Worm (Caenorhabditis elegans): Measurements from ENCODE around the gene sgca-1.
A peak's percentile ranks its signal among the peaks of the same experiment; 100 is the strongest.

The sgca-1 gene

DNA sequence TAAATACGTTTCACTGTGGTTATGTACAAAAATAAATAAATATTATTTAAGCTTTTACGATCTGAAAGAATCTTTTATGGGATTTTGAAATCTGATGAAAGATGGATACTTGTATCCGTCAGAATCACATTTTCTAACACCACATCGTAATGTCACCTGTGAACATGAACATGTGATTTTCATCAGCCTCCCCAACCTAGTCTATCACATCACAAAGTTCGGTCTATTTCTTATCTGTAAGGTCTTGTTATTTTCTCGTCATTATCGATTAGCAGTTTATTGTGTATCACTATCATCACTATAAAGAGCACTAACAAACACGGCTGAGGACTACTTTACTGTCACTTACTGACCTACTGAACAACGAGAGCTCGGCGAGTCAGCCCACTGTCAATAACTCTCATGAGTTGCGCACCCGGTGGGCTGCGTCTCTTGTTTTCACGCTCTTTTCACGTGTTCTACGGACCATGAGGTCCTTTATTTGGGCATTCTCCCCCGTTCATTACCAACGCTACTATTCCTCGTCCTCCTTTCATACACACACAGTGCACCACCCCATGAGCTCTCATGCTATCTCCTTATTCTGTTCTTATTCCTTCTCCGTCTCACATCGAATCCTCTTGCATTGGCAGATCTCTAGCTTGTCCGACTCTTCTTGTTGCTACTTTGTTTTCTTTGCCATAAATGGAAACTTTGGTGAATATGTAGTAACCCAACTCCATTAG is 18.0 kb upstream of the sgca-1 start (continued):
- TF ChIP-seq nhr-71 (tag; optimal IDR thresholded peaks at IDR 0.05) (peak; percentile 44), nhr-85 (tag) (peak; percentile 40), F16B12.6 (tag; optimal IDR thresholded peaks at IDR 0.05) (no peak), fos-1 (tag; optimal IDR thresholded peaks at IDR 0.05) (no peak), lin-39 (tag; optimal IDR thresholded peaks at IDR 0.05) (no peak), sup-37 (GFP tag; optimal IDR thresholded peaks at IDR 0.05) (no peak), lin-35 (GFP tag; optimal IDR thresholded peaks at IDR 0.05) (peak in 1 of 2 experiments; percentile 64), ztf-11 (tag; optimal IDR thresholded peaks at IDR 0.05) (no peak), xbp-1 (tag; optimal IDR thresholded peaks at IDR 0.05) (no peak), ces-1 (GFP tag; optimal IDR thresholded peaks at IDR 0.05) (no peak), nhr-84 (tag; optimal IDR thresholded peaks at IDR 0.05) (no peak), unc-130 (tag; optimal IDR thresholded peaks at IDR 0.05) (peak; percentile 77), dpl-1 (GFP tag; optimal IDR thresholded peaks at IDR 0.05) (peak in 1 of 3 experiments; percentile 24), tlp-1 (tag; optimal IDR thresholded peaks at IDR 0.05) (no peak), pax-3 (tag; optimal IDR thresholded peaks at IDR 0.05) (no peak), unc-62 (GFP tag; optimal IDR thresholded peaks at IDR 0.05) (no peak), aly-2 (tag; optimal IDR thresholded peaks at IDR 0.05) (no peak), fkh-4 (tag; optimal IDR thresholded peaks at IDR 0.05; ENCODE audit: borderline replicate concordance) (no peak), nhr-12 (tag; optimal IDR thresholded peaks at IDR 0.05) (no peak), ztf-4 (tag; optimal IDR thresholded peaks at IDR 0.05) (no peak), efl-3 (GFP tag; optimal IDR thresholded peaks at IDR 0.05) (no peak), nhr-76 (tag; optimal IDR thresholded peaks at IDR 0.05) (no peak), egl-13 (tag; optimal IDR thresholded peaks at IDR 0.05) (no peak), swsn-7 (tag; optimal IDR thresholded peaks at IDR 0.05) (no peak), ceh-90 (tag; optimal IDR thresholded peaks at IDR 0.05) (no peak), mdl-1 (tag; optimal IDR thresholded peaks at IDR 0.05) (no peak), snu-23 (GFP tag; optimal IDR thresholded peaks at IDR 0.05) (no peak), blmp-1 (tag; optimal IDR thresholded peaks at IDR 0.05) (peak; percentile 6), lin-13 (GFP tag; optimal IDR thresholded peaks at IDR 0.05) (no peak), mab-9 (GFP tag; IDR thresholded peaks at IDR 0.05) (no peak), nhr-11 (tag; optimal IDR thresholded peaks at IDR 0.05) (no peak), hpl-2 (GFP tag; optimal IDR thresholded peaks at IDR 0.05) (no peak), alr-1 (tag; optimal IDR thresholded peaks at IDR 0.05; ENCODE audit: borderline replicate concordance) (no peak)

- TF ChIP-seq efl-1 (optimal IDR thresholded peaks at IDR 0.05), result no peak
- TF ChIP-seq efl-1 (GFP tag; optimal IDR thresholded peaks at IDR 0.05 in 1 of 2), result peak in 1 of 2 experiments; percentile 77
- TF ChIP-seq ceh-88 (GFP tag; IDR thresholded peaks at IDR 0.05), result no peak
These were observed 17.1 kb upstream of the sgca-1 start, which contains the start of gene atg-2 for ce11 chrX:6806463-6806862. TSS of gene atg-2 (plus strand) at chrX:6806763.

ce11 chrX:6805427-6805826 is 16.1 kb upstream of the sgca-1 start:
- no peak for TF ChIP-seq unc-62 (GFP tag; optimal IDR thresholded peaks at IDR 0.05)
- peak; percentile 73 for TF ChIP-seq dsc-1 (tag; optimal IDR thresholded peaks at IDR 0.05)
- TF ChIP-seq nhr-47 (tag; optimal IDR thresholded peaks at IDR 0.05), result peak; percentile 7
- TF ChIP-seq nhr-20 (tag; optimal IDR thresholded peaks at IDR 0.05), result no peak
- no peak for TF ChIP-seq hpl-2 (GFP tag; optimal IDR thresholded peaks at IDR 0.05)

ce11 chrX:6804857-6805256 is 15.5 kb upstream of the sgca-1 start:
- TF ChIP-seq mdl-1 (tag; optimal IDR thresholded peaks at IDR 0.05) (peak in 1 of 2 experiments; percentile 71), unc-86 (tag; optimal IDR thresholded peaks at IDR 0.05) (peak; percentile 41), ceh-90 (tag; optimal IDR thresholded peaks at IDR 0.05) (no peak), lin-14 (GFP tag; optimal IDR thresholded peaks at IDR 0.05) (peak; percentile 72), zag-1 (tag; optimal IDR thresholded peaks at IDR 0.05) (no peak), ama-1 (optimal IDR thresholded peaks at IDR 0.05) (no peak), skn-1 (tag; optimal IDR thresholded peaks at IDR 0.05) (peak; percentile 83), irx-1 (tag; optimal IDR thresholded peaks at IDR 0.05) (peak; percentile 17), fkh-8 (tag; optimal IDR thresholded peaks at IDR 0.05) (no peak), hpl-2 (GFP tag; optimal IDR thresholded peaks at IDR 0.05) (no peak), pag-3 (tag; optimal IDR thresholded peaks at IDR 0.05; ENCODE audit: borderline replicate concordance, insufficient read depth) (no peak), pax-3 (tag; optimal IDR thresholded peaks at IDR 0.05) (no peak), nhr-76 (tag; optimal IDR thresholded peaks at IDR 0.05) (no peak), lin-15B (tag; optimal IDR thresholded peaks at IDR 0.05) (peak; percentile 12), tlp-1 (tag; optimal IDR thresholded peaks at IDR 0.05) (no peak), unc-62 (GFP tag; optimal IDR thresholded peaks at IDR 0.05) (no peak), xbp-1 (tag; optimal IDR thresholded peaks at IDR 0.05) (peak; percentile 72), egl-13 (tag; optimal IDR thresholded peaks at IDR 0.05) (no peak)

Measured in whole organism, L1 larva.